Fruit fly (Drosophila melanogaster) S2 (cell line): Measurements from ENCODE around the gene CG31848.

Experiments
- CG8478 ChIP-seq: fragments of >200 bp; optimal IDR thresholded peaks from 2 replicates; lab custom pipeline; 2018
- CTCF ChIP-seq, 2 experiments: fragments of >200 bp; optimal IDR thresholded peaks; 2 replicates each; lab custom pipeline; 2018

DNA sequence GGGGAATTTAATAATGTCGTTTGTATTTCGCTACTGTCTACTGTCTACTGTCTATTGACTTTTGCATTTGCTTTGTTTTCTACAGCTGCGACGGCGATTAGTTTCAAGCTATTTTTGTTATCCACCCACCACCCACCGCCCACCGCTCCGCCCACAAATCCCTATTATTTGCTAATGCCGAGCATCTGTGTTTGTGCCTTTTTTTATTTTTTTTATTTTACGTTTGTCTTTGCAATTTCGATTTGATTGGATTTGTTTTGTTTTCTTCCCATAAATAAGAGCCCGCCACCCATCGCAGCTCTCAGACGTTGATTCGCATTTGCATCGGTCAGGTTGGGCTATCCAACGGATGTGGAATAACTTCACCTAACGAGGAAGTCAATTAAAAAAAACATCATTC, 29.5 kb downstream of the CG31848 start, which contains the start of gene Jhbp14:
- TF ChIP-seq CG8478 (lab: Kevin White, UChicago) (no peak), CTCF (optimal IDR thresholded peaks at IDR 0.05; lab: Kevin White, UChicago) (no peak)
